Fruit fly (Drosophila melanogaster) whole organism, embryonic: ENCODE results near the gene CG14332.
A peak's percentile ranks its signal among the peaks of the same experiment; 100 is the strongest.

Experiments
- CG11723 ChIP-seq: fragments of 200-800 bp; sonication (Bioruptor generic); optimal IDR thresholded peaks from 2 replicates; lab custom pipeline; 2017; ENCODE audit warnings: missing biosample characterization, mild to moderate bottlenecking, missing genetic modification characterization
- CG12219 ChIP-seq: fragments of 200-800 bp; sonication (Bioruptor generic); optimal IDR thresholded peaks from 3 replicates; lab custom pipeline; 2018; ENCODE audit warnings: missing biosample characterization, mild to moderate bottlenecking, missing genetic modification characterization
- CG12659 ChIP-seq: fragments of 200-800 bp; sonication (Bioruptor generic); optimal IDR thresholded peaks from 3 replicates; lab custom pipeline; 2017; ENCODE audit warnings: mild to moderate bottlenecking, missing biosample characterization, missing genetic modification reagents, missing genetic modification characterization
- CG15073 ChIP-seq: fragments of 200-800 bp; sonication (Bioruptor generic); optimal IDR thresholded peaks from 2 replicates; lab custom pipeline; 2016; ENCODE audit warnings: missing biosample characterization, missing genetic modification characterization
- CG15601 ChIP-seq: fragments of 200-800 bp; sonication (Bioruptor generic); optimal IDR thresholded peaks from 3 replicates; lab custom pipeline; 2019; ENCODE audit warnings: missing biosample characterization, mild to moderate bottlenecking, missing genetic modification characterization, moderate library complexity
- CG30020 ChIP-seq: fragments of 200-800 bp; optimal IDR thresholded peaks from 2 replicates; lab custom pipeline; 2019; ENCODE audit warnings: missing biosample characterization, mild to moderate bottlenecking, missing genetic modification characterization, moderate library complexity
- CG34224 ChIP-seq: fragments of 200-800 bp; sonication (Bioruptor generic); IDR thresholded peaks from 3 replicates; pipeline ENCODE4 v1.3.6; 2022; ENCODE audit warnings: missing biosample characterization, missing genetic modification characterization; ENCODE audit not compliant: partially characterized antibody
- CG4282 ChIP-seq: fragments of 200-800 bp; sonication (Bioruptor generic); optimal IDR thresholded peaks from 2 replicates; lab custom pipeline; 2016; ENCODE audit warnings: missing biosample characterization, missing genetic modification characterization
- CG4404 ChIP-seq: fragments of 200-800 bp; sonication (Bioruptor generic); IDR thresholded peaks from 2 replicates; pipeline ENCODE4 v1.3.6; 2022; ENCODE audit warnings: missing biosample characterization, missing genetic modification characterization
- CG4617 ChIP-seq: fragments of 200-800 bp; sonication (Bioruptor generic); optimal IDR thresholded peaks from 3 replicates; lab custom pipeline; 2016; ENCODE audit warnings: missing biosample characterization, missing genetic modification characterization, borderline replicate concordance
- CG6654 ChIP-seq: fragments of 200-800 bp; sonication (Bioruptor generic); optimal IDR thresholded peaks from 2 replicates; lab custom pipeline; 2017; ENCODE audit warnings: missing biosample characterization, mild to moderate bottlenecking, missing genetic modification characterization
- CG6791 ChIP-seq: fragments of 200-800 bp; sonication (Bioruptor generic); IDR thresholded peaks from 3 replicates; pipeline ENCODE4 v1.3.6; 2022; ENCODE audit warnings: missing biosample characterization, missing genetic modification characterization; ENCODE audit not compliant: partially characterized antibody
- CG7556 ChIP-seq: fragments of 200-800 bp; sonication (Bioruptor generic); optimal IDR thresholded peaks from 2 replicates; lab custom pipeline; 2017; ENCODE audit warnings: missing biosample characterization, mild to moderate bottlenecking, missing genetic modification characterization
- CG7745 ChIP-seq: fragments of 200-800 bp; sonication (Bioruptor generic); optimal IDR thresholded peaks from 2 replicates; lab custom pipeline; 2018; ENCODE audit warnings: missing biosample characterization, mild to moderate bottlenecking, missing genetic modification characterization, moderate library complexity
- CG8281 ChIP-seq: fragments of 200-800 bp; sonication (Bioruptor generic); optimal IDR thresholded peaks from 2 replicates; lab custom pipeline; 2018; ENCODE audit warnings: missing biosample characterization, mild to moderate bottlenecking, missing genetic modification characterization, moderate library complexity
- CG8944 ChIP-seq: fragments of 200-800 bp; sonication (Bioruptor generic); optimal IDR thresholded peaks from 3 replicates; lab custom pipeline; 2016; ENCODE audit warnings: missing biosample characterization, missing genetic modification characterization
- CG9932 ChIP-seq: fragments of 200-800 bp; sonication (Bioruptor generic); IDR thresholded peaks from 2 replicates; pipeline ENCODE4 v1.3.6; 2022; ENCODE audit warnings: missing biosample characterization, missing genetic modification characterization
- CkIIα-i1 ChIP-seq: fragments of 200-800 bp; sonication (Bioruptor generic); IDR thresholded peaks from 2 replicates; pipeline ENCODE4 v1.3.6; 2022; ENCODE audit warnings: missing biosample characterization, missing genetic modification characterization
- Dip2 ChIP-seq: fragments of 200-800 bp; sonication (Bioruptor generic); IDR thresholded peaks from 2 replicates; pipeline ENCODE4 v1.3.6; 2022; ENCODE audit warnings: missing biosample characterization, missing genetic modification characterization
- E2f1 ChIP-seq: fragments of 200-800 bp; sonication (Bioruptor generic); IDR thresholded peaks from 2 replicates; pipeline ENCODE4 v1.3.6; 2022; ENCODE audit warnings: missing biosample characterization, missing genetic modification characterization
- E2f2 ChIP-seq: fragments of 200-800 bp; sonication (Bioruptor generic); IDR thresholded peaks from 2 replicates; pipeline ENCODE4 v1.3.6; 2022; ENCODE audit warnings: missing biosample characterization, missing genetic modification characterization
- Eip74EF ChIP-seq, 2 experiments: fragments of 200-800 bp in 1 of 2; fragments of >200 bp in 1 of 2; sonication (Bioruptor generic) in 1 of 2; optimal IDR thresholded peaks; 2 replicates each; lab custom pipeline; 2017 to 2019; ENCODE audit warnings: missing biosample characterization in 2 of 2, missing genetic modification characterization in 2 of 2, mild to moderate bottlenecking in 1 of 2, moderate library complexity in 1 of 2
- HLH54F ChIP-seq: fragments of 200-800 bp; sonication (Bioruptor generic); optimal IDR thresholded peaks from 3 replicates; lab custom pipeline; 2016; ENCODE audit warnings: missing biosample characterization, missing genetic modification characterization
- Hr3 ChIP-seq: fragments of 200-800 bp; sonication (Bioruptor generic); optimal IDR thresholded peaks from 3 replicates; lab custom pipeline; 2016; ENCODE audit warnings: missing biosample characterization, missing genetic modification characterization
- Hr39 ChIP-seq: fragments of >200 bp; optimal IDR thresholded peaks from 2 replicates; lab custom pipeline; 2017
- Myb ChIP-seq: fragments of 200-800 bp; sonication (Bioruptor generic); optimal IDR thresholded peaks from 2 replicates; lab custom pipeline; 2016; ENCODE audit warnings: missing biosample characterization, missing genetic modification characterization
- Pdp1 ChIP-seq, 2 experiments: fragments of 200-800 bp; sonication (Bioruptor generic); optimal IDR thresholded peaks; 3 replicates each; lab custom pipeline; 2016; ENCODE audit warnings: missing biosample characterization in 2 of 2, missing genetic modification characterization in 2 of 2, mild to moderate bottlenecking in 1 of 2, moderate library complexity in 1 of 2
- Six4 ChIP-seq: fragments of 200-800 bp; sonication (Bioruptor generic); optimal IDR thresholded peaks from 2 replicates; lab custom pipeline; 2016; ENCODE audit warnings: missing biosample characterization, missing genetic modification characterization
- Tbp ChIP-seq: fragments of >200 bp; optimal IDR thresholded peaks from 2 replicates; lab custom pipeline; 2018; ENCODE audit warnings: missing biosample characterization, missing genetic modification characterization
- ac ChIP-seq: fragments of 200-800 bp; sonication (Bioruptor generic); optimal IDR thresholded peaks from 3 replicates; lab custom pipeline; 2017; ENCODE audit warnings: missing biosample characterization, mild to moderate bottlenecking, missing genetic modification characterization
- ato ChIP-seq: fragments of 200-800 bp; sonication (Bioruptor generic); IDR thresholded peaks from 2 replicates; pipeline ENCODE4 v1.3.6; 2022; ENCODE audit warnings: missing biosample characterization, missing genetic modification characterization; ENCODE audit not compliant: partially characterized antibody
- crc ChIP-seq: fragments of 200-800 bp; sonication (Bioruptor generic); optimal IDR thresholded peaks from 2 replicates; lab custom pipeline; 2016; ENCODE audit warnings: missing biosample characterization, missing genetic modification characterization
- danr ChIP-seq: fragments of 200-800 bp; sonication (Bioruptor generic); IDR thresholded peaks from 2 replicates; pipeline ENCODE4 v1.3.6; 2022; ENCODE audit warnings: missing biosample characterization, missing genetic modification characterization
- exex ChIP-seq: fragments of 200-800 bp; sonication (Bioruptor generic); optimal IDR thresholded peaks from 4 replicates; lab custom pipeline; 2018; ENCODE audit warnings: missing biosample characterization, mild to moderate bottlenecking, missing genetic modification characterization, moderate library complexity
- gsb-n ChIP-seq: fragments of 200-800 bp; sonication (Bioruptor generic); optimal IDR thresholded peaks from 3 replicates; lab custom pipeline; 2018; ENCODE audit warnings: missing biosample characterization, mild to moderate bottlenecking, missing genetic modification characterization
- lola ChIP-seq, 3 experiments: fragments of >200 bp in 2 of 3; fragments of 200-800 bp in 1 of 3; sonication (Bioruptor generic) in 1 of 3; optimal IDR thresholded peaks; 2 replicates each; lab custom pipeline; 2017 to 2019; ENCODE audit warnings: missing biosample characterization in 3 of 3, missing genetic modification characterization in 3 of 3, mild to moderate bottlenecking in 1 of 3, moderate library complexity in 1 of 3
- maf-S ChIP-seq: fragments of 200-800 bp; sonication (Bioruptor generic); optimal IDR thresholded peaks from 2 replicates; lab custom pipeline; 2016; ENCODE audit warnings: missing biosample characterization, missing genetic modification characterization
- onecut ChIP-seq: fragments of 200-800 bp; sonication (Bioruptor generic); IDR thresholded peaks from 2 replicates; pipeline ENCODE4 v1.3.6; 2022; ENCODE audit warnings: missing biosample characterization, missing genetic modification characterization
- phol ChIP-seq: fragments of 200-800 bp; sonication (Bioruptor generic); optimal IDR thresholded peaks from 3 replicates; lab custom pipeline; 2018; ENCODE audit warnings: missing biosample characterization, mild to moderate bottlenecking, missing genetic modification characterization, moderate library complexity
- ro ChIP-seq: fragments of 200-800 bp; sonication (Bioruptor generic); IDR thresholded peaks from 2 replicates; pipeline ENCODE4 v1.3.6; 2022; ENCODE audit warnings: missing biosample characterization, missing genetic modification characterization
- scrt ChIP-seq: fragments of 200-800 bp; sonication (Bioruptor generic); optimal IDR thresholded peaks from 2 replicates; lab custom pipeline; 2018; ENCODE audit warnings: missing biosample characterization, mild to moderate bottlenecking, missing genetic modification characterization, moderate library complexity
- seq ChIP-seq: fragments of 200-800 bp; sonication (Bioruptor generic); IDR thresholded peaks from 2 replicates; pipeline ENCODE4 v1.3.6; 2022; ENCODE audit warnings: missing biosample characterization, missing genetic modification characterization
- sim ChIP-seq: fragments of 200-800 bp; sonication (Bioruptor generic); IDR thresholded peaks from 2 replicates; pipeline ENCODE4 v1.3.6; 2022; ENCODE audit warnings: missing biosample characterization, missing genetic modification characterization
- sisA ChIP-seq: fragments of 200-800 bp; sonication (Bioruptor generic); IDR thresholded peaks from 2 replicates; pipeline ENCODE4 v1.3.6; 2022; ENCODE audit warnings: missing biosample characterization, missing genetic modification characterization
- slbo ChIP-seq: fragments of 200-800 bp; sonication (Bioruptor generic); IDR thresholded peaks from 2 replicates; pipeline ENCODE4 v1.3.6; 2022; ENCODE audit warnings: missing biosample characterization, missing genetic modification characterization
- toy ChIP-seq: fragments of 200-800 bp; sonication (Bioruptor generic); IDR thresholded peaks from 2 replicates; pipeline ENCODE4 v1.3.6; 2022; ENCODE audit warnings: missing biosample characterization, missing genetic modification characterization
- twi ChIP-seq: fragments of 200-800 bp; optimal IDR thresholded peaks from 2 replicates; lab custom pipeline; 2019; ENCODE audit warnings: missing biosample characterization, mild to moderate bottlenecking, missing genetic modification characterization, moderate library complexity
- tx ChIP-seq: fragments of 200-800 bp; sonication (Bioruptor generic); optimal IDR thresholded peaks from 2 replicates; lab custom pipeline; 2016; ENCODE audit warnings: missing biosample characterization, missing genetic modification characterization
- usp ChIP-seq: fragments of >200 bp; optimal IDR thresholded peaks from 2 replicates; lab custom pipeline; 2017; ENCODE audit warnings: missing biosample characterization, missing genetic modification characterization
- wor ChIP-seq: fragments of 200-800 bp; sonication (Bioruptor generic); IDR thresholded peaks from 2 replicates; pipeline ENCODE4 v1.3.6; 2022; ENCODE audit warnings: missing biosample characterization, missing genetic modification characterization

The CG14332 gene

DNA sequence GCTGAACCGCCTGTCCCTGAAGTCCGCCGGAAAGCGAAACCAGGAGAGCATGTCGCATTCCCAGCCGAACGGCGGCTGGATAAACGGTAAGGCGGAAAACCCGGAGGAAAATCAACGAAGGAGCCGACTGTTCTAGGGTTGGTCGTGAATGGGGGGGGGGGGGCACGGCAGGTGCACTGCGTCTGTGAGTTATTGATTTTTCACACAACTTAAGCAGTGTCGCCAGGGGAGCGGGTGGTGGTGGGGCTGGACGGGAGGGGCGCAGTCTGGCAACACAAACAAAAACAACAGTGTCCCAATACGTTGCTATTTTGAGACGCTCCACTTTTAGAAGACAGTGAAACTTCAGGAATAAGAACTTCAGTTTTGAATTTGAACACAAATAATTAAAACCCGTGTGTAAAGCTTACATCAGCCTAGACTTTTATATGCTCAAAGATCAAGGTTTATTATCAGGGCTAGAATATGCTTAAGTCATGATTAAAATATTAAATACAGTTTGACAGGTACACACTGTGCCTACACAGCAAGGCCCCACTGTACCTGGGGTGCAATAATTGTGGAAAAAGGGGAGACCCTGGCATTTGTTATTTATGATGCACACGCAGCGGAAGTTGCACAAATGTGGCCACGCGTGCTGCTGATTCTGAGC is 35.7 kb downstream of the CG14332 start (continued):
- TF ChIP-seq CG6791 (GFP tag; lab: Robert Waterston, UW) (no peak), tx (GFP tag; lab: Kevin White, UChicago) (no peak), ato (GFP tag; lab: Robert Waterston, UW) (no peak), CG9932 (GFP tag; lab: Robert Waterston, UW) (peak; percentile 49), CG4282 (no peak), maf-S (GFP tag; lab: Kevin White, UChicago) (peak; percentile 11), CkIIα-i1 (GFP tag; lab: Robert Waterston, UW) (no peak), Myb (no peak), CG12659 (GFP tag; lab: Kevin White, UChicago) (peak; percentile 26), scrt (GFP tag; lab: Kevin White, UChicago) (no peak), CG12219 (GFP tag; lab: Kevin White, UChicago) (peak; percentile 64), sim (GFP tag; lab: Robert Waterston, UW) (peak; percentile 62), CG8944 (GFP tag; lab: Kevin White, UChicago) (peak; percentile 32), phol (tag; lab: Kevin White, UChicago) (peak; percentile 84), sisA (GFP tag; lab: Robert Waterston, UW) (peak; percentile 77), CG15601 (tag; lab: Kevin White, UChicago) (peak; percentile 59), Dip2 (no peak), E2f1 (GFP tag; lab: Robert Waterston, UW) (peak; percentile 71; the same call in 1 of the 2 replicates), Six4 (GFP tag; lab: Kevin White, UChicago) (peak; percentile 49), CG4617 (GFP tag; lab: Kevin White, UChicago) (peak; percentile 2), Tbp (GFP tag; lab: Kevin White, UChicago) (no peak), CG11723 (GFP tag; lab: Kevin White, UChicago) (peak; percentile 25), twi (peak; percentile 35), wor (peak; percentile 54), lola (GFP tag; optimal IDR thresholded peaks at IDR 0.05; lab: Kevin White, UChicago) (peak in 1 of 3 experiments; percentile 51), gsb-n (peak; percentile 57), exex (tag; lab: Kevin White, UChicago) (no peak), CG4404 (GFP tag; lab: Robert Waterston, UW) (peak; percentile 49; the same call in 1 of the 2 replicates), seq (GFP tag; lab: Robert Waterston, UW) (peak; percentile 49; the same call in 1 of the 2 replicates), slbo (GFP tag; lab: Robert Waterston, UW) (peak; percentile 59), CG6654 (peak; percentile 47), onecut (GFP tag; lab: Robert Waterston, UW) (peak; percentile 100), CG7745 (tag; lab: Kevin White, UChicago) (no peak), Eip74EF (GFP tag; optimal IDR thresholded peaks at IDR 0.05; lab: Kevin White, UChicago) (peak in 1 of 2 experiments; percentile 44), CG34224 (GFP tag; lab: Robert Waterston, UW) (no peak), danr (peak; percentile 25; the same call in 1 of the 2 replicates), Pdp1 (GFP tag; optimal IDR thresholded peaks at IDR 0.05; lab: Kevin White, UChicago) (peak; percentile 38 to 58), Hr39 (lab: Kevin White, UChicago) (no peak), CG30020 (tag; lab: Kevin White, UChicago) (no peak), usp (no peak), E2f2 (peak; percentile 39), CG7556 (peak; percentile 58), crc (GFP tag; lab: Kevin White, UChicago) (no peak), Hr3 (GFP tag; lab: Kevin White, UChicago) (peak; percentile 62), HLH54F (GFP tag; lab: Kevin White, UChicago) (peak; percentile 21), ro (no peak), ac (peak; percentile 22), CG15073 (no peak), CG8281 (tag; lab: Kevin White, UChicago) (peak; percentile 51), toy (GFP tag; lab: Robert Waterston, UW) (no peak)
